Worm (Caenorhabditis elegans): ENCODE results near the gene dnc-3.

DNA sequence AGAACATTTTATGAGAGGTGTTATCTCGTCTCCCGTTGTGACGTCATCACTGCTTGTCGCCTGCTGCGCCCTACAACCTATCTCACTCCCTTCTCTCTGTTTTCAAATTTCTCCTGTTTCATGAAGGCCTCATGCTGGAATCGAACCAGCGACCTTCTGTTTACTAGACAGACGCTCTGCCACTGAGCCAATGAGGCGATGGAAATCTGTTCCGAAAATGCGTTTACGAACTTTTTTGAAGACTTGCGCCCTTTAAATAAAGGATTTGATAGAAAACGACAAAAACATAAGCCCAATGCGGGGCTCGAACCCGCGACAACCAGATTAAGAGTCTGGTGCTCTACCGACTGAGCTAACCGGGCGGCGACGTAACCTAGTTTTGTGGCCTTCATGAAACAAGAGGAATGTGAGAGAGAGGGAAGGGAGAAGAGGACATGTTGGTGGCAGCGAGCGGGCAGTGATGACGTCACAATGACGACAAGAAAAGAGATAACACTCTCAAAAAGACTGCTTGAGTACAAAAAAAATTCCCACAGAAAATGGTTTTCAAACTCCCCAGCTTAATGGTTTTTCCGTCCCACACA lies 34.5 kb upstream of the dnc-3 start, which contains the start of gene clec-126:
- TF ChIP-seq him-1 (tag; optimal IDR thresholded peaks at IDR 0.05) (peak; percentile 79), W03F9.2 (tag; optimal IDR thresholded peaks at IDR 0.05) (peak; percentile 41)

Measured in whole organism, L4/young adult.